Worm (Caenorhabditis elegans) whole organism, midembryonic: Measurements from ENCODE around the gene idpc-2.

Experiments used
- klf-2 ChIP-seq: fragments of 200-800 bp; sonication (Bioruptor generic); conservative IDR thresholded peaks from 2 replicates; pipeline ENCODE4 v1.3.6; 2022; ENCODE audit warnings: missing genetic modification reagents, missing genetic modification characterization, missing compliant biosample characterization
- ref-1 ChIP-seq: fragments of 200-800 bp; sonication (Bioruptor generic); conservative IDR thresholded peaks from 2 replicates; pipeline ENCODE4 v1.3.6; 2022; ENCODE audit warnings: missing genetic modification reagents, missing genetic modification characterization, missing compliant biosample characterization

DNA sequence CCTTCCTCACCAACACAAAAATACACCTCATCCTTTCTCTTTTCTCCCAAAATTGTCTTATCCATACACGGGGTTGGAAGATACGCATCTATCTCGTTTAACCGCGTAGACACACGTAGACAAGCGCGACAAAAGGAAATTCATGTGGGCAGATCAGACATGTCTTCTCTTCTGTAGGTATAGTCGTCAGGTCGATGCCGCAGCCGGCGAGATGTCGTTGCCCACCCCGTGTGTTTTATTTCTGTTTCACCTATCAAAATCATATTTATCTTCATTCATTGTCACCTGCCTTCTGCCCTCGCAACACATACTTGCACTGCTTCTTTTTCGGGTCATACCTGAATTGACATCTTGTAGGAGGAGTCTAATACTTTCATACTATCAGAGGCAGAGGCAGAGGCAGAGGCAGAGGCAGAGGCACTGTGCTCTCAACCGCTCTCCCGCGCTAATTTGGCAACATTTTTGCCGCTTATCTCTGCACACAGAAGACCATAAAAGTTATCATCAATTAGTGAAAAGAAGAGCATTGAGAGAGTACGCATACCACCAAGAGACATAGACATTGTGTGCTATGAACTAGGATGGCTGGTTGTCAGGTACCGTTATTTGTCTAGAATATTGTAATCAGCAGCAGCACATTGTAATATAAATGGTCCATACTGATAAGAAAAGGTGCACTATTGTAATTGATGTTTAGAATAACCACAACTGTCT is 40.3 kb upstream of the idpc-2 start:
- TF ChIP-seq ref-1 (no peak), klf-2 (no peak)
